ENCODE assay signal across 3 fruit fly cellular contexts in the genomic region with DNA sequence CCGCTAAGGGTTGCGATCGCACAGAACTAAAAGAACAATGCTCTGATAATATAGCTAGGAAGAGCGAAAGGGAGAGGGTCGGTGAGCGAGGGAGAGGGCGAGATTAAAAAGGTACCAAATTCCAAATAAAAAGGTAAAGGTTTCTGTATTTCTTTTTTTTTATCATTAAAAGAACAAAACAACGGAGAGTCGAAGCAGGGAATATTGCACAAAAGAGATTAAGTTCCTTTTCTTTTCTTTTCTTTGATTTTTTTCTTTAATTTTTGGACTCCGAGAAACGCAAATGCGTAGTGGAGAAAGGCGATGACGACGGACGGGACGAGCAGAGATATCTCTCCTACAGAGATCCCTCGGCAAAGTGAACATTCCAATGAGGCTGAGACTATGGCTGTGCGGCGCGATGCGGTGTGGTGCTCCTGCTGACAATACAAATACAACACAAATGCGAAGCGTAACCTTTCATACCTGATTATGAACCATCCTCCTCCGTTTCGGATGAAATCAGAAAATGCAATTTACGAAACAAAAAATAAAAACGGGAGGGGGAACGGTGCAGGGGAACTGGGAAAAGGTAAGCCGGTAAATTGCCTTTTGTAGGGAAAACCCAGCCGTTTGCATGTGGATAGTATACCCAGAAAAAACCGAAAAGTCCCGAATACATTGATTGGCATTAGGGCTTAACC.
TF ChIP-seq lines count a peak whose summit lies in the region.

No protein-coding gene starts in this region.

- TF ChIP-seq CTCF in whole organism, embryonic (GFP tag; optimal IDR thresholded peaks at IDR 0.05; lab: Kevin White, UChicago): no peak

TF ChIP-seq in whole organism, embryonic, 481 proteins besides CTCF, POLR2A, EP300 and RAD21 (continues in another document):
- no peak for TF ChIP-seq NFAT (GFP tag; IDR thresholded peaks at IDR 0.05; lab: Robert Waterston, UW)
- no peak for TF ChIP-seq CG17361 (GFP tag; IDR thresholded peaks at IDR 0.05; lab: Robert Waterston, UW)
- no peak for TF ChIP-seq Sox100B (GFP tag; optimal IDR thresholded peaks at IDR 0.05; lab: Kevin White, UChicago)
- peak; percentile 72 for TF ChIP-seq grau (tag; optimal IDR thresholded peaks at IDR 0.05; lab: Kevin White, UChicago)
- no peak for TF ChIP-seq CG12236 (GFP tag; optimal IDR thresholded peaks at IDR 0.05; lab: Kevin White, UChicago)
- TF ChIP-seq mam (GFP tag; optimal IDR thresholded peaks at IDR 0.05; lab: Kevin White, UChicago): no peak
- TF ChIP-seq Oli (tag; optimal IDR thresholded peaks at IDR 0.05; lab: Kevin White, UChicago): no peak
- peak; percentile 32 for TF ChIP-seq D (optimal IDR thresholded peaks at IDR 0.05; lab: Kevin White, UChicago)
- TF ChIP-seq D (GFP tag; optimal IDR thresholded peaks at IDR 0.05; lab: Kevin White, UChicago): no peak
- no peak for TF ChIP-seq stwl (tag; optimal IDR thresholded peaks at IDR 0.05; lab: Kevin White, UChicago)
- peak; percentile 96 for TF ChIP-seq pros (GFP tag; optimal IDR thresholded peaks at IDR 0.05; lab: Kevin White, UChicago)
- TF ChIP-seq CG6854 (GFP tag; optimal IDR thresholded peaks at IDR 0.05; lab: Kevin White, UChicago): no peak
- no peak for TF ChIP-seq ash1 (GFP tag; optimal IDR thresholded peaks at IDR 0.05; lab: Kevin White, UChicago)
- TF ChIP-seq CG8944 (GFP tag; optimal IDR thresholded peaks at IDR 0.05; lab: Kevin White, UChicago): no peak
- no peak for TF ChIP-seq fd64A (GFP tag; optimal IDR thresholded peaks at IDR 0.05; lab: Kevin White, UChicago)
- TF ChIP-seq lab (GFP tag; optimal IDR thresholded peaks at IDR 0.05; lab: Kevin White, UChicago): no peak
- no peak for TF ChIP-seq Nf-YC (tag; optimal IDR thresholded peaks at IDR 0.05; lab: Kevin White, UChicago)
- no peak for TF ChIP-seq CG4730 (GFP tag; IDR thresholded peaks at IDR 0.05; lab: Robert Waterston, UW)
- no peak for TF ChIP-seq CG14441 (GFP tag; IDR thresholded peaks at IDR 0.05; lab: Robert Waterston, UW)
- no peak for TF ChIP-seq CG4360 (GFP tag; IDR thresholded peaks at IDR 0.05; lab: Robert Waterston, UW)
- peak; percentile 57 for TF ChIP-seq CG15479 (GFP tag; optimal IDR thresholded peaks at IDR 0.05; lab: Kevin White, UChicago)
- peak; percentile 65 for TF ChIP-seq kni (GFP tag; optimal IDR thresholded peaks at IDR 0.05; lab: Kevin White, UChicago)
- TF ChIP-seq CG11456 (GFP tag; IDR thresholded peaks at IDR 0.05; lab: Robert Waterston, UW): no peak
- peak; percentile 66 for TF ChIP-seq sqz (GFP tag; optimal IDR thresholded peaks at IDR 0.05; lab: Kevin White, UChicago)
- peak; percentile 73 for TF ChIP-seq sens (GFP tag; lab: Kevin White, UChicago)
- no peak for TF ChIP-seq CG17186 (GFP tag; optimal IDR thresholded peaks at IDR 0.05; lab: Kevin White, UChicago)
- no peak for TF ChIP-seq ATbp (GFP tag; optimal IDR thresholded peaks at IDR 0.05; lab: Kevin White, UChicago)
- TF ChIP-seq tll (GFP tag; optimal IDR thresholded peaks at IDR 0.05; lab: Kevin White, UChicago): peak in 1 of 2 experiments; percentile 93
- no peak for TF ChIP-seq CG4282 (GFP tag; optimal IDR thresholded peaks at IDR 0.05; lab: Kevin White, UChicago)

TF ChIP-seq in whole organism, prepupa, 60 proteins besides CTCF, POLR2A, EP300 and RAD21:
- TF ChIP-seq Sox102F (GFP tag; optimal IDR thresholded peaks at IDR 0.05; lab: Kevin White, UChicago) (peak; percentile 5), CG10631 (GFP tag; optimal IDR thresholded peaks at IDR 0.05; lab: Kevin White, UChicago) (no peak)

TF ChIP-seq in whole organism, wandering third instar larva, 38 proteins besides CTCF, POLR2A, EP300 and RAD21:
- TF ChIP-seq Myc (optimal IDR thresholded peaks at IDR 0.05; lab: Kevin White, UChicago): no peak
- no peak for TF ChIP-seq HLH106 (tag; optimal IDR thresholded peaks at IDR 0.05; lab: Kevin White, UChicago)
- no peak for TF ChIP-seq Vsx2 (GFP tag; optimal IDR thresholded peaks at IDR 0.05; lab: Kevin White, UChicago; ENCODE audit: partially characterized antibody)
- TF ChIP-seq Rel (GFP tag; optimal IDR thresholded peaks at IDR 0.05; lab: Kevin White, UChicago): no peak
- TF ChIP-seq Rel (tag; optimal IDR thresholded peaks at IDR 0.05; lab: Kevin White, UChicago): peak; percentile 18
- peak; percentile 8 for TF ChIP-seq Sp1 (GFP tag; optimal IDR thresholded peaks at IDR 0.05; lab: Kevin White, UChicago)
- TF ChIP-seq CrebA (GFP tag; optimal IDR thresholded peaks at IDR 0.05; lab: Kevin White, UChicago; ENCODE audit: borderline replicate concordance): peak; percentile 49
